Worm (Caenorhabditis elegans) whole organism, mixed stage, embryonic: ENCODE data around the gene rom-2.

Source experiments
- M03D4.4 ChIP-seq: sonication (generic microtip); optimal IDR thresholded peaks from 2 replicates; lab custom pipeline; 2017; ENCODE audit warnings: mild to moderate bottlenecking, missing genetic modification characterization, missing compliant biosample characterization
- blmp-1 ChIP-seq: fragments of 150-350 bp; optimal IDR thresholded peaks from 2 replicates; lab custom pipeline; 2014; ENCODE audit warnings: missing biosample characterization, missing genetic modification characterization
- ceh-39 ChIP-seq: fragments of 150-350 bp; optimal IDR thresholded peaks from 2 replicates; lab custom pipeline; 2014; ENCODE audit warnings: missing biosample characterization, missing genetic modification characterization
- ceh-43 ChIP-seq: fragments of 200-800 bp; sonication (Bioruptor generic); optimal IDR thresholded peaks from 2 replicates; lab custom pipeline; 2018; ENCODE audit warnings: mild to moderate bottlenecking, missing genetic modification characterization, moderate library complexity, missing compliant biosample characterization
- ces-1 ChIP-seq: fragments of 150-350 bp; optimal IDR thresholded peaks from 2 replicates; lab custom pipeline; 2014; ENCODE audit warnings: missing biosample characterization, missing genetic modification reagents, missing genetic modification characterization
- cnd-1 ChIP-seq: fragments of 200-800 bp; sonication (Bioruptor generic); optimal IDR thresholded peaks from 2 replicates; lab custom pipeline; 2018; ENCODE audit warnings: mild to moderate bottlenecking, missing genetic modification characterization, missing compliant biosample characterization
- drap-1 ChIP-seq: fragments of 200-800 bp; sonication (Bioruptor generic); optimal IDR thresholded peaks from 3 replicates; lab custom pipeline; 2018; ENCODE audit warnings: mild to moderate bottlenecking, missing genetic modification characterization, missing compliant biosample characterization
- elt-3 ChIP-seq: fragments of 150-350 bp; optimal IDR thresholded peaks from 2 replicates; lab custom pipeline; 2014; ENCODE audit warnings: missing biosample characterization, missing genetic modification characterization
- flh-1 ChIP-seq: fragments of 200-800 bp; sonication (Bioruptor generic); optimal IDR thresholded peaks from 2 replicates; lab custom pipeline; 2018; ENCODE audit warnings: mild to moderate bottlenecking, missing genetic modification characterization, moderate library complexity, missing compliant biosample characterization
- ham-2 ChIP-seq: fragments of 200-800 bp; sonication (Bioruptor generic); optimal IDR thresholded peaks from 2 replicates; lab custom pipeline; 2018; ENCODE audit warnings: mild to moderate bottlenecking, missing genetic modification characterization, missing compliant biosample characterization
- hlh-1 ChIP-seq: fragments of 150-350 bp; optimal IDR thresholded peaks from 2 replicates; lab custom pipeline; 2014; ENCODE audit warnings: missing biosample characterization, missing genetic modification reagents, missing genetic modification characterization
- lin-32 ChIP-seq: fragments of 200-800 bp; sonication (Bioruptor generic); optimal IDR thresholded peaks from 2 replicates; lab custom pipeline; 2018; ENCODE audit warnings: mild to moderate bottlenecking, missing genetic modification characterization, missing compliant biosample characterization
- lsy-2 ChIP-seq: fragments of 150-350 bp; optimal IDR thresholded peaks from 2 replicates; lab custom pipeline; 2014; ENCODE audit warnings: missing biosample characterization, missing genetic modification characterization
- mab-5 ChIP-seq: fragments of 150-350 bp; optimal IDR thresholded peaks from 2 replicates; lab custom pipeline; 2014; ENCODE audit warnings: missing biosample characterization, missing genetic modification characterization
- mep-1 ChIP-seq: fragments of 150-350 bp; optimal IDR thresholded peaks from 2 replicates; lab custom pipeline; 2017; ENCODE audit warnings: missing biosample characterization, missing genetic modification reagents, missing genetic modification characterization, inconsistent platforms
- mls-2 ChIP-seq: sonication (generic microtip); optimal IDR thresholded peaks from 2 replicates; lab custom pipeline; 2016; ENCODE audit warnings: mild to moderate bottlenecking, missing genetic modification characterization, moderate library complexity, missing compliant biosample characterization
- nhr-12 ChIP-seq: fragments of 150-350 bp; optimal IDR thresholded peaks from 2 replicates; lab custom pipeline; 2014; ENCODE audit warnings: missing biosample characterization, missing genetic modification characterization
- nhr-2 ChIP-seq: fragments of 150-350 bp; optimal IDR thresholded peaks from 2 replicates; lab custom pipeline; 2014; ENCODE audit warnings: missing biosample characterization, missing genetic modification characterization
- nhr-237 ChIP-seq: fragments of 150-350 bp; optimal IDR thresholded peaks from 2 replicates; lab custom pipeline; 2014; ENCODE audit warnings: missing biosample characterization, missing genetic modification characterization
- nhr-28 ChIP-seq: fragments of 150-350 bp; optimal IDR thresholded peaks from 2 replicates; lab custom pipeline; 2014; ENCODE audit warnings: missing biosample characterization, missing genetic modification characterization
- nhr-76 ChIP-seq: sonication (generic microtip); optimal IDR thresholded peaks from 2 replicates; lab custom pipeline; 2017; ENCODE audit warnings: missing biosample characterization, missing genetic modification characterization
- pha-4 ChIP-seq: fragments of 150-350 bp; optimal IDR thresholded peaks from 2 replicates; lab custom pipeline; 2018; ENCODE audit warnings: missing biosample characterization, missing genetic modification reagents, missing genetic modification characterization
- sem-2 ChIP-seq: fragments of 200-800 bp; sonication (Bioruptor generic); optimal IDR thresholded peaks from 2 replicates; lab custom pipeline; 2018; ENCODE audit warnings: mild to moderate bottlenecking, missing genetic modification characterization, missing compliant biosample characterization
- snpc-4 ChIP-seq: fragments of 150-350 bp; optimal IDR thresholded peaks from 2 replicates; lab custom pipeline; 2014; ENCODE audit warnings: missing biosample characterization, missing genetic modification characterization
- sptf-1 ChIP-seq: sonication (generic microtip); optimal IDR thresholded peaks from 2 replicates; lab custom pipeline; 2017; ENCODE audit warnings: mild to moderate bottlenecking, missing genetic modification characterization, moderate library complexity, missing compliant biosample characterization
- tbx-8 ChIP-seq: fragments of 200-800 bp; sonication (Bioruptor generic); optimal IDR thresholded peaks from 2 replicates; lab custom pipeline; 2018; ENCODE audit warnings: mild to moderate bottlenecking, missing genetic modification characterization, moderate library complexity, missing compliant biosample characterization
- unc-120 ChIP-seq: sonication (generic microtip); optimal IDR thresholded peaks from 2 replicates; lab custom pipeline; 2017; ENCODE audit warnings: missing genetic modification characterization, missing compliant biosample characterization; ENCODE audit not compliant: poor library complexity, severe bottlenecking
- unc-39 ChIP-seq: fragments of 150-350 bp; optimal IDR thresholded peaks from 2 replicates; lab custom pipeline; 2014; ENCODE audit warnings: missing biosample characterization, missing genetic modification characterization
- unc-62 ChIP-seq: fragments of 150-350 bp; optimal IDR thresholded peaks from 2 replicates; lab custom pipeline; 2014; ENCODE audit warnings: missing biosample characterization, missing genetic modification reagents, missing genetic modification characterization
- zip-8 ChIP-seq: fragments of 150-350 bp; optimal IDR thresholded peaks from 2 replicates; lab custom pipeline; 2014; ENCODE audit warnings: missing biosample characterization, missing genetic modification characterization
- ztf-11 ChIP-seq: fragments of 150-350 bp; optimal IDR thresholded peaks from 2 replicates; lab custom pipeline; 2014; ENCODE audit warnings: missing biosample characterization, missing genetic modification characterization

rom-2 gene

ce11 chrIII:9608650-9609049, 13.2 kb upstream of the rom-2 start, which contains the start of gene clec-161:
TSS of gene clec-161 (minus strand) at chrIII:9608750.
- TF ChIP-seq drap-1 (no peak), nhr-2 (tag; lab: Kevin White, UChicago) (no peak), nhr-76 (no peak), ceh-43 (no peak)

- TF ChIP-seq elt-3 (tag; lab: Kevin White, UChicago) (no peak), hlh-1 (tag; lab: Kevin White, UChicago) (no peak), blmp-1 (no peak), mab-5 (tag; lab: Kevin White, UChicago) (no peak), lsy-2 (tag; lab: Kevin White, UChicago) (no peak), ceh-39 (tag; lab: Kevin White, UChicago) (no peak)
These were observed 5.2 kb upstream of the rom-2 start, which contains the start of gene F58A4.2 for ce11 chrIII:9600645-9601044. TSS of gene F58A4.2 (minus strand) at chrIII:9600745.

ce11 chrIII:9598168-9598567, 2.7 kb upstream of the rom-2 start, which contains the start of gene F58A4.1:
TSS of gene F58A4.1 (plus strand) at chrIII:9598468.
- TF ChIP-seq mab-5 (tag; lab: Kevin White, UChicago): no peak
- TF ChIP-seq sptf-1 (tag; lab: Kevin White, UChicago): no peak
- no peak for TF ChIP-seq zip-8 (tag; lab: Kevin White, UChicago)
- TF ChIP-seq lsy-2 (tag; lab: Kevin White, UChicago): no peak
- TF ChIP-seq tbx-8: no peak
- no peak for TF ChIP-seq nhr-2 (tag; lab: Kevin White, UChicago)
- no peak for TF ChIP-seq unc-62 (GFP tag; lab: Kevin White, UChicago)
- TF ChIP-seq M03D4.4 (tag; lab: Kevin White, UChicago): no peak
- no peak for TF ChIP-seq mep-1 (tag; lab: Kevin White, UChicago)
- no peak for TF ChIP-seq blmp-1
- no peak for TF ChIP-seq ztf-11 (tag; lab: Kevin White, UChicago)
- TF ChIP-seq nhr-237 (tag; lab: Kevin White, UChicago): no peak

ce11 chrIII:9597044-9597443, 1.6 kb upstream of the rom-2 start, which contains the start of gene C48B4.12:
TSS of gene C48B4.12 (plus strand) at chrIII:9597344.
- TF ChIP-seq ham-2 (no peak), pha-4 (tag; lab: Kevin White, UChicago) (no peak), mab-5 (tag; lab: Kevin White, UChicago) (no peak), ces-1 (GFP tag; lab: Kevin White, UChicago) (no peak), unc-39 (tag; lab: Kevin White, UChicago) (no peak), blmp-1 (no peak), nhr-237 (tag; lab: Kevin White, UChicago) (no peak), sem-2 (no peak), cnd-1 (tag; lab: Kevin White, UChicago) (no peak), unc-120 (tag; lab: Kevin White, UChicago) (no peak), drap-1 (no peak)

- TF ChIP-seq cnd-1 (tag; lab: Kevin White, UChicago) (no peak), flh-1 (no peak), zip-8 (tag; lab: Kevin White, UChicago) (no peak), snpc-4 (tag; lab: Kevin White, UChicago) (no peak), nhr-28 (no peak), lin-32 (no peak), sptf-1 (tag; lab: Kevin White, UChicago) (no peak), ztf-11 (tag; lab: Kevin White, UChicago) (no peak), blmp-1 (no peak), mab-5 (tag; lab: Kevin White, UChicago) (no peak), mls-2 (no peak), lsy-2 (tag; lab: Kevin White, UChicago) (no peak), sem-2 (no peak), nhr-12 (tag; lab: Kevin White, UChicago) (no peak), unc-39 (tag; lab: Kevin White, UChicago) (no peak), hlh-1 (tag; lab: Kevin White, UChicago) (no peak), unc-120 (tag; lab: Kevin White, UChicago) (no peak), pha-4 (tag; lab: Kevin White, UChicago) (no peak), tbx-8 (no peak)
- TF ChIP-seq, all 35 proteins: peak for 0
These were observed 3.3 kb downstream of the rom-2 start, which contains the start of gene acox-1.5 for ce11 chrIII:9592118-9592517. TSS of gene acox-1.5 (minus strand) at chrIII:9592192.
